Fruit fly (Drosophila melanogaster) whole organism, embryonic: ENCODE measurements around the gene CG4074.

ENCODE experiments used
- Ada2b ChIP-seq: fragments of 200-800 bp; sonication (Bioruptor generic); IDR thresholded peaks from 2 replicates; pipeline ENCODE4 v1.3.6; 2022; ENCODE audit warnings: missing biosample characterization, missing genetic modification characterization
- Asciz ChIP-seq: fragments of 200-800 bp; sonication (Bioruptor generic); optimal IDR thresholded peaks from 2 replicates; lab custom pipeline; 2017; ENCODE audit warnings: missing biosample characterization, mild to moderate bottlenecking, missing genetic modification characterization, missing genetic modification reagents
- Awh ChIP-seq: fragments of 200-800 bp; sonication (Bioruptor generic); IDR thresholded peaks from 2 replicates; pipeline ENCODE4, ENCODE4 v1.3.6; 2022; ENCODE audit warnings: missing biosample characterization, missing genetic modification characterization
- Blimp-1 ChIP-seq: fragments of 200-800 bp; sonication (Bioruptor generic); optimal IDR thresholded peaks from 3 replicates; lab custom pipeline; 2018; ENCODE audit warnings: missing biosample characterization, missing genetic modification characterization, mild to moderate bottlenecking, moderate library complexity, missing genetic modification reagents
- BtbVII ChIP-seq: fragments of 200-800 bp; sonication (Bioruptor generic); optimal IDR thresholded peaks from 3 replicates; lab custom pipeline; 2017; ENCODE audit warnings: missing biosample characterization, mild to moderate bottlenecking, missing genetic modification characterization
- CG1233 ChIP-seq: fragments of 200-800 bp; sonication (Bioruptor generic); optimal IDR thresholded peaks from 4 replicates; lab custom pipeline; 2018; ENCODE audit warnings: missing biosample characterization, mild to moderate bottlenecking, missing genetic modification characterization
- CG12769 ChIP-seq: fragments of 200-800 bp; sonication (Bioruptor generic); optimal IDR thresholded peaks from 2 replicates; lab custom pipeline; 2019; ENCODE audit warnings: missing biosample characterization, mild to moderate bottlenecking, missing genetic modification characterization, moderate library complexity
- CG13287 ChIP-seq: fragments of 200-800 bp; sonication (Bioruptor generic); IDR thresholded peaks from 2 replicates; pipeline ENCODE4 v1.3.6; 2022; ENCODE audit warnings: missing biosample characterization, missing genetic modification characterization; ENCODE audit not compliant: partially characterized antibody
- CG14014 ChIP-seq: fragments of 200-800 bp; sonication (Bioruptor generic); IDR thresholded peaks from 2 replicates; pipeline ENCODE4 v1.3.6; 2022; ENCODE audit warnings: missing biosample characterization, missing genetic modification characterization
- CG14441 ChIP-seq: fragments of 200-800 bp; sonication (Bioruptor generic); IDR thresholded peaks from 2 replicates; pipeline ENCODE4 v1.3.6; 2022; ENCODE audit warnings: missing biosample characterization, missing genetic modification characterization
- CG15073 ChIP-seq: fragments of 200-800 bp; sonication (Bioruptor generic); optimal IDR thresholded peaks from 2 replicates; lab custom pipeline; 2016; ENCODE audit warnings: missing biosample characterization, missing genetic modification characterization
- CG17612 ChIP-seq: fragments of 200-800 bp; sonication (Bioruptor generic); IDR thresholded peaks from 2 replicates; pipeline ENCODE4 v1.3.6; 2022; ENCODE audit warnings: missing biosample characterization, missing genetic modification characterization
- CG2116 ChIP-seq: fragments of 200-800 bp; sonication (Bioruptor generic); optimal IDR thresholded peaks from 3 replicates; lab custom pipeline; 2018; ENCODE audit warnings: missing biosample characterization, mild to moderate bottlenecking, missing genetic modification characterization
- CG2875 ChIP-seq: fragments of 200-800 bp; sonication (Bioruptor generic); optimal IDR thresholded peaks from 2 replicates; lab custom pipeline; 2017; ENCODE audit warnings: missing biosample characterization, mild to moderate bottlenecking, missing genetic modification characterization, missing genetic modification reagents
- CG34376 ChIP-seq: fragments of 200-800 bp; sonication (Bioruptor generic); optimal IDR thresholded peaks from 2 replicates; lab custom pipeline; 2018; ENCODE audit warnings: missing biosample characterization, mild to moderate bottlenecking, missing genetic modification characterization
- CG4360 ChIP-seq: fragments of 200-800 bp; sonication (Bioruptor generic); IDR thresholded peaks from 2 replicates; pipeline ENCODE4 v1.3.6; 2022; ENCODE audit warnings: missing biosample characterization, missing genetic modification characterization
- CG4730 ChIP-seq: fragments of 200-800 bp; sonication (Bioruptor generic); IDR thresholded peaks from 2 replicates; pipeline ENCODE4 v1.3.6; 2022; ENCODE audit warnings: missing biosample characterization, missing genetic modification characterization
- CG7963 ChIP-seq: fragments of 200-800 bp; sonication (Bioruptor generic); IDR thresholded peaks from 3 replicates; pipeline ENCODE4 v1.3.6; 2022; ENCODE audit warnings: missing biosample characterization, missing genetic modification characterization; ENCODE audit not compliant: partially characterized antibody
- CG8290 ChIP-seq, 3 experiments: fragments of 200-800 bp; sonication (Bioruptor generic); optimal IDR thresholded peaks; 2 replicates each; lab custom pipeline; 2016 to 2019; ENCODE audit warnings: missing biosample characterization in 3 of 3, missing genetic modification characterization in 3 of 3, mild to moderate bottlenecking in 2 of 3, moderate library complexity in 1 of 3
- CG8359 ChIP-seq: fragments of 200-800 bp; sonication (Bioruptor generic); optimal IDR thresholded peaks from 2 replicates; lab custom pipeline; 2017; ENCODE audit warnings: missing biosample characterization, mild to moderate bottlenecking, missing genetic modification characterization, borderline replicate concordance
- CG8924 ChIP-seq: fragments of 200-800 bp; optimal IDR thresholded peaks from 3 replicates; lab custom pipeline; 2019; ENCODE audit warnings: missing biosample characterization, mild to moderate bottlenecking, missing genetic modification characterization, moderate library complexity
- CG9727 ChIP-seq: fragments of 200-800 bp; sonication (Bioruptor generic); optimal IDR thresholded peaks from 3 replicates; lab custom pipeline; 2017; ENCODE audit warnings: missing biosample characterization, mild to moderate bottlenecking, missing genetic modification characterization
- CHES-1-like ChIP-seq: fragments of 200-800 bp; sonication (Bioruptor generic); optimal IDR thresholded peaks from 2 replicates; lab custom pipeline; 2016; ENCODE audit warnings: missing biosample characterization, missing genetic modification characterization
- Dll ChIP-seq: fragments of 200-800 bp; sonication (Bioruptor generic); IDR thresholded peaks from 4 replicates; pipeline ENCODE4 v1.3.6; 2022; ENCODE audit warnings: missing biosample characterization, missing genetic modification characterization; ENCODE audit not compliant: partially characterized antibody
- Fer1 ChIP-seq: fragments of 200-800 bp; sonication (Bioruptor generic); optimal IDR thresholded peaks from 2 replicates; lab custom pipeline; 2017; ENCODE audit warnings: missing biosample characterization, mild to moderate bottlenecking, missing genetic modification characterization
- Fer3 ChIP-seq: fragments of 200-800 bp; sonication (Bioruptor generic); optimal IDR thresholded peaks from 2 replicates; lab custom pipeline; 2018; ENCODE audit warnings: missing biosample characterization, mild to moderate bottlenecking, missing genetic modification characterization, moderate library complexity
- Gsc ChIP-seq: fragments of 200-800 bp; sonication (Bioruptor generic); IDR thresholded peaks from 2 replicates; pipeline ENCODE4 v1.3.6; 2022; ENCODE audit warnings: missing biosample characterization, missing genetic modification characterization
- HLH4C ChIP-seq: fragments of 200-800 bp; sonication (Bioruptor generic); IDR thresholded peaks from 3 replicates; pipeline ENCODE4 v1.3.6; 2022; ENCODE audit warnings: missing biosample characterization, missing genetic modification characterization; ENCODE audit not compliant: partially characterized antibody
- HLH54F ChIP-seq: fragments of 200-800 bp; sonication (Bioruptor generic); optimal IDR thresholded peaks from 3 replicates; lab custom pipeline; 2016; ENCODE audit warnings: missing biosample characterization, missing genetic modification characterization
- Hmx ChIP-seq: fragments of 200-800 bp; sonication (Bioruptor generic); optimal IDR thresholded peaks from 2 replicates; lab custom pipeline; 2016; ENCODE audit warnings: missing biosample characterization, missing genetic modification characterization
- Hr51 ChIP-seq, 2 experiments: fragments of 200-800 bp; sonication (Bioruptor generic); optimal IDR thresholded peaks; 2 replicates in 1 of 2; 3 replicates in 1 of 2; lab custom pipeline; 2016 to 2018; ENCODE audit warnings: missing biosample characterization in 2 of 2, missing genetic modification characterization in 2 of 2, mild to moderate bottlenecking in 1 of 2, moderate library complexity in 1 of 2
- Hr78 ChIP-seq, 2 experiments: fragments of 200-800 bp in 1 of 2; fragments of >200 bp in 1 of 2; sonication (Bioruptor generic) in 1 of 2; optimal IDR thresholded peaks; 2 replicates each; lab custom pipeline; 2017 to 2019; ENCODE audit warnings: missing biosample characterization in 2 of 2, missing genetic modification characterization in 2 of 2, mild to moderate bottlenecking in 1 of 2, moderate library complexity in 1 of 2
- Lpt ChIP-seq: fragments of >200 bp; optimal IDR thresholded peaks from 2 replicates; lab custom pipeline; 2018; ENCODE audit warnings: missing biosample characterization, missing genetic modification characterization
- Rfx ChIP-seq: fragments of 200-800 bp; sonication (Bioruptor generic); IDR thresholded peaks from 2 replicates; pipeline ENCODE4 v1.3.6; 2022; ENCODE audit warnings: missing biosample characterization, missing genetic modification characterization
- TFAM ChIP-seq: fragments of 200-800 bp; sonication (Bioruptor generic); optimal IDR thresholded peaks from 2 replicates; lab custom pipeline; 2017; ENCODE audit warnings: missing biosample characterization, missing genetic modification characterization, inconsistent platforms
- YL-1 ChIP-seq: fragments of 200-800 bp; sonication (Bioruptor generic); optimal IDR thresholded peaks from 3 replicates; lab custom pipeline; 2017; ENCODE audit warnings: missing biosample characterization, mild to moderate bottlenecking, missing genetic modification characterization
- caup ChIP-seq: fragments of 200-800 bp; sonication (Bioruptor generic); optimal IDR thresholded peaks from 3 replicates; lab custom pipeline; 2017; ENCODE audit warnings: missing biosample characterization, mild to moderate bottlenecking, missing genetic modification characterization, moderate library complexity; ENCODE audit not compliant: severe bottlenecking
- crp ChIP-seq, 2 experiments: fragments of 200-800 bp; sonication (Bioruptor generic); optimal IDR thresholded peaks; 2 replicates in 1 of 2; 3 replicates in 1 of 2; lab custom pipeline; 2017; ENCODE audit warnings: missing biosample characterization in 2 of 2, missing genetic modification characterization in 2 of 2, mild to moderate bottlenecking in 1 of 2, moderate library complexity in 1 of 2
- dpn ChIP-seq, 2 experiments: fragments of 200-800 bp; sonication (Bioruptor generic); optimal IDR thresholded peaks; 3 replicates each; lab custom pipeline; 2016; ENCODE audit warnings: missing biosample characterization in 2 of 2, missing genetic modification characterization in 2 of 2
- fd64A ChIP-seq: fragments of 200-800 bp; sonication (Bioruptor generic); optimal IDR thresholded peaks from 3 replicates; lab custom pipeline; 2018; ENCODE audit warnings: missing biosample characterization, mild to moderate bottlenecking, missing genetic modification characterization
- grau ChIP-seq: fragments of 200-800 bp; optimal IDR thresholded peaks from 3 replicates; lab custom pipeline; 2019; ENCODE audit warnings: missing biosample characterization, mild to moderate bottlenecking, missing genetic modification characterization, moderate library complexity
- hkb ChIP-seq, 2 experiments: fragments of 200-800 bp in 1 of 2; fragments of >200 bp in 1 of 2; sonication (Bioruptor generic) in 1 of 2; IDR thresholded peaks in 1 of 2; optimal IDR thresholded peaks in 1 of 2; 2 replicates each; pipeline versions ENCODE4 v1.3.6 to Lab custom; 2017 to 2022; ENCODE audit warnings: missing biosample characterization in 1 of 2, missing genetic modification characterization in 1 of 2
- odd ChIP-seq: fragments of 200-800 bp; sonication (Bioruptor generic); optimal IDR thresholded peaks from 2 replicates; lab custom pipeline; 2017; ENCODE audit warnings: missing biosample characterization, mild to moderate bottlenecking, missing genetic modification characterization
- salm ChIP-seq: fragments of 200-800 bp; sonication (Bioruptor generic); optimal IDR thresholded peaks from 2 replicates; lab custom pipeline; 2018; ENCODE audit warnings: missing biosample characterization, mild to moderate bottlenecking, missing genetic modification characterization
- shn ChIP-seq: fragments of 200-800 bp; sonication (Bioruptor generic); optimal IDR thresholded peaks from 3 replicates; lab custom pipeline; 2016; ENCODE audit warnings: missing biosample characterization, missing genetic modification characterization
- usp ChIP-seq: fragments of >200 bp; optimal IDR thresholded peaks from 2 replicates; lab custom pipeline; 2017; ENCODE audit warnings: missing biosample characterization, missing genetic modification characterization

The CG4074 gene

dm6 chr3L:20730323-20731238, 38.7 kb downstream of the CG4074 start, which contains the start of gene CG13252 (continued):
- TF ChIP-seq salm (tag; lab: Kevin White, UChicago) (no peak), Asciz (peak; percentile 58), YL-1 (GFP tag; lab: Kevin White, UChicago) (peak; percentile 3), CG7963 (GFP tag; lab: Robert Waterston, UW) (no peak), CG17612 (GFP tag; lab: Robert Waterston, UW) (no peak), hkb (optimal IDR thresholded peaks at IDR 0.05; lab: Kevin White, UChicago) (no peak), hkb (GFP tag; IDR thresholded peaks at IDR 0.05; lab: Robert Waterston, UW) (no peak; the same call in 1 of the 2 replicates), CG1233 (GFP tag; lab: Kevin White, UChicago) (peak; percentile 24), dpn (GFP tag; optimal IDR thresholded peaks at IDR 0.05; lab: Kevin White, UChicago) (no peak), Gsc (GFP tag; lab: Robert Waterston, UW) (no peak), usp (GFP tag; lab: Kevin White, UChicago) (no peak), grau (tag; lab: Kevin White, UChicago) (peak; percentile 6), odd (GFP tag; lab: Kevin White, UChicago) (peak; percentile 59), CG8924 (no peak), CG12769 (tag; lab: Kevin White, UChicago) (peak; percentile 70), Lpt (GFP tag; lab: Kevin White, UChicago) (no peak), Ada2b (no peak), fd64A (peak; percentile 9), HLH54F (GFP tag; lab: Kevin White, UChicago) (no peak), shn (GFP tag; lab: Kevin White, UChicago) (no peak), CG34376 (no peak), caup (GFP tag; lab: Kevin White, UChicago) (peak; percentile 55), Hr51 (GFP tag; optimal IDR thresholded peaks at IDR 0.05; lab: Kevin White, UChicago) (peak in 1 of 2 experiments; percentile 5), Hmx (GFP tag; lab: Kevin White, UChicago) (no peak), CG2116 (GFP tag; lab: Kevin White, UChicago) (peak; percentile 26), CG4360 (no peak), Fer1 (GFP tag; lab: Kevin White, UChicago) (peak; percentile 4), CG8290 (GFP tag; optimal IDR thresholded peaks at IDR 0.05; lab: Kevin White, UChicago) (no peak), CG8290 (tag; optimal IDR thresholded peaks at IDR 0.05; lab: Kevin White, UChicago) (peak in 1 of 2 experiments; percentile 82), crp (GFP tag; optimal IDR thresholded peaks at IDR 0.05; lab: Kevin White, UChicago) (no peak), Hr78 (GFP tag; optimal IDR thresholded peaks at IDR 0.05; lab: Kevin White, UChicago) (no peak), BtbVII (GFP tag; lab: Kevin White, UChicago) (peak; percentile 35), TFAM (GFP tag; lab: Kevin White, UChicago) (no peak), Awh (GFP tag; lab: Robert Waterston, UW) (peak; percentile 48; the same call in 1 of the 2 replicates), Dll (GFP tag; lab: Robert Waterston, UW) (peak; percentile 50; the same call in 2 of the 4 replicates), CG4730 (GFP tag; lab: Robert Waterston, UW) (no peak), Fer3 (tag; lab: Kevin White, UChicago) (peak; percentile 37), CG14014 (GFP tag; lab: Robert Waterston, UW) (peak; percentile 42; the same call in 1 of the 2 replicates), Blimp-1 (peak; percentile 23), CG8359 (GFP tag; lab: Kevin White, UChicago) (no peak), CG14441 (peak; percentile 42; the same call in 1 of the 2 replicates), CG13287 (GFP tag; lab: Robert Waterston, UW) (peak; percentile 60), CG2875 (peak; percentile 28), HLH4C (GFP tag; lab: Robert Waterston, UW) (no peak), Rfx (GFP tag; lab: Robert Waterston, UW) (peak; percentile 39; the same call in 1 of the 2 replicates), CG9727 (GFP tag; lab: Kevin White, UChicago) (no peak), CG15073 (GFP tag; lab: Kevin White, UChicago) (no peak), CHES-1-like (no peak)
